Worm (Caenorhabditis elegans) whole organism, L3 larva: ENCODE results near the gene gst-19.

Experiments used
- ZK546.5 ChIP-seq: sonication (generic microtip); optimal IDR thresholded peaks from 2 replicates; lab custom pipeline; 2017; ENCODE audit warnings: missing biosample characterization, missing genetic modification characterization
- ama-1 ChIP-seq: fragments of 150-350 bp; optimal IDR thresholded peaks from 2 replicates; lab custom pipeline; 2018
- ceh-16 ChIP-seq: sonication (generic microtip); optimal IDR thresholded peaks from 2 replicates; lab custom pipeline; 2017; ENCODE audit warnings: missing biosample characterization, missing genetic modification characterization
- ceh-9 ChIP-seq: sonication (generic microtip); optimal IDR thresholded peaks from 2 replicates; lab custom pipeline; 2018; ENCODE audit warnings: missing biosample characterization, missing genetic modification characterization
- egl-27 ChIP-seq: sonication (generic microtip); optimal IDR thresholded peaks from 4 replicates; lab custom pipeline; 2017; ENCODE audit warnings: missing biosample characterization, missing genetic modification reagents, missing genetic modification characterization
- egl-5 ChIP-seq: fragments of 150-350 bp; optimal IDR thresholded peaks from 2 replicates; lab custom pipeline; 2017; ENCODE audit warnings: missing biosample characterization, missing genetic modification reagents, missing genetic modification characterization, inconsistent platforms
- elt-2 ChIP-seq: sonication (generic microtip); optimal IDR thresholded peaks from 2 replicates; lab custom pipeline; 2016; ENCODE audit warnings: missing genetic modification reagents, mild to moderate bottlenecking, missing genetic modification characterization, missing compliant biosample characterization
- elt-3 ChIP-seq, 3 experiments: fragments of 150-350 bp in 1 of 3; sonication (generic microtip) in 2 of 3; optimal IDR thresholded peaks; 2 replicates in 2 of 3; 4 replicates in 1 of 3; lab custom pipeline; 2014 to 2017; ENCODE audit warnings: missing biosample characterization in 3 of 3, missing genetic modification characterization in 3 of 3
- eor-1 ChIP-seq, 2 experiments: fragments of 150-350 bp; optimal IDR thresholded peaks; 2 replicates each; lab custom pipeline; 2014 to 2018; ENCODE audit warnings: missing biosample characterization in 2 of 2, missing genetic modification characterization in 2 of 2
- fkh-2 ChIP-seq: fragments of 150-350 bp; optimal IDR thresholded peaks from 2 replicates; lab custom pipeline; 2014; ENCODE audit warnings: missing biosample characterization, missing genetic modification reagents, missing genetic modification characterization
- fos-1 ChIP-seq: fragments of 150-350 bp; optimal IDR thresholded peaks from 2 replicates; lab custom pipeline; 2014; ENCODE audit warnings: missing biosample characterization, missing genetic modification characterization
- hmg-11 ChIP-seq: sonication (generic microtip); optimal IDR thresholded peaks from 2 replicates; lab custom pipeline; 2016; ENCODE audit warnings: missing genetic modification characterization, missing compliant biosample characterization
- lin-39 ChIP-seq: fragments of 150-350 bp; optimal IDR thresholded peaks from 2 replicates; lab custom pipeline; 2018; ENCODE audit warnings: missing biosample characterization, missing genetic modification reagents, missing genetic modification characterization
- lsy-12 ChIP-seq: sonication (generic microtip); optimal IDR thresholded peaks from 2 replicates; lab custom pipeline; 2016; ENCODE audit warnings: mild to moderate bottlenecking, missing genetic modification characterization, missing compliant biosample characterization
- mml-1 ChIP-seq: fragments of 150-350 bp; sonication (generic microtip); optimal IDR thresholded peaks from 3 replicates; lab custom pipeline; 2014; ENCODE audit warnings: missing biosample characterization, missing genetic modification characterization
- nfya-1 ChIP-seq: sonication (generic microtip); optimal IDR thresholded peaks from 2 replicates; lab custom pipeline; 2017; ENCODE audit warnings: missing genetic modification characterization, mild to moderate bottlenecking, missing compliant biosample characterization, antibody characterized with exemption, moderate library complexity; ENCODE audit not compliant: insufficient read depth
- nhr-11 ChIP-seq: fragments of 150-350 bp; optimal IDR thresholded peaks from 2 replicates; lab custom pipeline; 2014; ENCODE audit warnings: missing biosample characterization, missing genetic modification characterization
- nhr-23 ChIP-seq: fragments of 150-350 bp; optimal IDR thresholded peaks from 2 replicates; lab custom pipeline; 2014; ENCODE audit warnings: missing biosample characterization, missing genetic modification reagents, missing genetic modification characterization
- nhr-237 ChIP-seq: fragments of 150-350 bp; optimal IDR thresholded peaks from 2 replicates; lab custom pipeline; 2014; ENCODE audit warnings: missing biosample characterization, missing genetic modification characterization
- nhr-25 ChIP-seq: sonication (generic microtip); optimal IDR thresholded peaks from 2 replicates; lab custom pipeline; 2017; ENCODE audit warnings: missing biosample characterization, missing genetic modification characterization
- nhr-28 ChIP-seq: fragments of 150-350 bp; optimal IDR thresholded peaks from 2 replicates; lab custom pipeline; 2014; ENCODE audit warnings: missing biosample characterization, missing genetic modification characterization
- nhr-43 ChIP-seq: sonication (generic microtip); optimal IDR thresholded peaks from 2 replicates; lab custom pipeline; 2016; ENCODE audit warnings: mild to moderate bottlenecking, missing genetic modification characterization, missing compliant biosample characterization; ENCODE audit not compliant: poor library complexity, severe bottlenecking
- nhr-77 ChIP-seq: fragments of 150-350 bp; optimal IDR thresholded peaks from 2 replicates; lab custom pipeline; 2014; ENCODE audit warnings: missing biosample characterization, missing genetic modification characterization
- pha-4 ChIP-seq: fragments of 150-350 bp; optimal IDR thresholded peaks from 2 replicates; lab custom pipeline; 2014; ENCODE audit warnings: missing biosample characterization, missing genetic modification reagents, missing genetic modification characterization
- sea-2 ChIP-seq: fragments of 150-350 bp; sonication (generic microtip); optimal IDR thresholded peaks from 4 replicates; lab custom pipeline; 2014; ENCODE audit warnings: missing biosample characterization, missing genetic modification reagents, missing genetic modification characterization
- skn-1 ChIP-seq: fragments of 150-350 bp; optimal IDR thresholded peaks from 2 replicates; lab custom pipeline; 2014; ENCODE audit warnings: missing biosample characterization, missing genetic modification characterization
- tbx-2 ChIP-seq: sonication (generic microtip); optimal IDR thresholded peaks from 2 replicates; lab custom pipeline; 2016; ENCODE audit warnings: mild to moderate bottlenecking, missing genetic modification characterization, missing compliant biosample characterization
- unc-62 ChIP-seq: fragments of 150-350 bp; sonication (generic microtip); optimal IDR thresholded peaks from 4 replicates; lab custom pipeline; 2014; ENCODE audit warnings: missing biosample characterization, missing genetic modification reagents, missing genetic modification characterization
- ztf-11 ChIP-seq: fragments of 150-350 bp; optimal IDR thresholded peaks from 2 replicates; lab custom pipeline; 2014; ENCODE audit warnings: missing biosample characterization, missing genetic modification characterization

Gene gst-19

ce11 chrII:13630690-13631089 is 3.7 kb upstream of the gst-19 start, which contains the start of the genes gst-17 and gst-18:
Gene gst-17, minus strand, starts transcription at chrII:13630790.
Gene gst-18, minus strand, starts transcription at chrII:13630887.
- TF ChIP-seq elt-3 (tag; optimal IDR thresholded peaks at IDR 0.05; lab: Kevin White, UChicago): no peak
- TF ChIP-seq tbx-2 (tag; lab: Kevin White, UChicago): no peak
- TF ChIP-seq lsy-12 (tag; lab: Kevin White, UChicago): no peak
- no peak for TF ChIP-seq egl-5 (tag; lab: Kevin White, UChicago)
- no peak for TF ChIP-seq nhr-237
- no peak for TF ChIP-seq skn-1 (tag; lab: Kevin White, UChicago)
- TF ChIP-seq fos-1 (tag; lab: Kevin White, UChicago): no peak
- TF ChIP-seq elt-2 (tag; lab: Kevin White, UChicago): no peak
- TF ChIP-seq hmg-11 (tag; lab: Kevin White, UChicago): no peak
- no peak for TF ChIP-seq egl-27
- no peak for TF ChIP-seq nhr-11 (tag; lab: Kevin White, UChicago)
- TF ChIP-seq, all 47 proteins: peak for 0

- TF ChIP-seq nhr-23 (tag; lab: Kevin White, UChicago) (no peak), skn-1 (tag; lab: Kevin White, UChicago) (peak; percentile 93)
Observed at ce11 chrII:13624330-13624729, 2.6 kb downstream of the gst-19 start, which contains the start of gene gst-16. Gene gst-16, minus strand, starts transcription at chrII:13624440.

- TF ChIP-seq nhr-43 (tag; lab: Kevin White, UChicago): peak; percentile 51
- peak; percentile 29 for TF ChIP-seq nhr-25 (tag; lab: Kevin White, UChicago)
- TF ChIP-seq ZK546.5 (tag; lab: Kevin White, UChicago): no peak
- TF ChIP-seq nhr-23 (tag; lab: Kevin White, UChicago): peak; percentile 60
Observed at ce11 chrII:13617808-13618207, 9.1 kb downstream of the gst-19 start, which contains the start of gene gst-12. Gene gst-12, minus strand, starts transcription at chrII:13618061.

- no peak for TF ChIP-seq mml-1 (tag; lab: Kevin White, UChicago)
- no peak for TF ChIP-seq ztf-11 (tag; lab: Kevin White, UChicago)
- TF ChIP-seq ZK546.5 (tag; lab: Kevin White, UChicago): no peak
- TF ChIP-seq nhr-77 (tag; lab: Kevin White, UChicago): no peak
- TF ChIP-seq elt-3 (tag; optimal IDR thresholded peaks at IDR 0.05; lab: Kevin White, UChicago): no peak
- TF ChIP-seq nhr-23 (tag; lab: Kevin White, UChicago): no peak
- no peak for TF ChIP-seq nhr-28 (tag; lab: Kevin White, UChicago)
- no peak for TF ChIP-seq nfya-1 (tag; lab: Kevin White, UChicago)
- TF ChIP-seq fkh-2: no peak
- TF ChIP-seq ceh-16 (tag; lab: Kevin White, UChicago): no peak
- TF ChIP-seq egl-5 (tag; lab: Kevin White, UChicago): no peak
- TF ChIP-seq unc-62 (GFP tag; lab: Kevin White, UChicago): no peak
- no peak for TF ChIP-seq eor-1 (tag; optimal IDR thresholded peaks at IDR 0.05; lab: Kevin White, UChicago)
Observed at ce11 chrII:13616000-13616399, 10.9 kb downstream of the gst-19 start, which contains the start of gene gst-14. Gene gst-14, minus strand, starts transcription at chrII:13616100.

- TF ChIP-seq sea-2 (no peak), lin-39 (no peak), ceh-16 (tag; lab: Kevin White, UChicago) (no peak), pha-4 (tag; lab: Kevin White, UChicago) (peak; percentile 72)
Observed at ce11 chrII:13614516-13614915, 12.4 kb downstream of the gst-19 start.

ce11 chrII:13613096-13613495 is 13.8 kb downstream of the gst-19 start, which contains the start of gene gst-15:
Gene gst-15, minus strand, starts transcription at chrII:13613196.
- TF ChIP-seq fos-1 (tag; lab: Kevin White, UChicago) (no peak), egl-5 (tag; lab: Kevin White, UChicago) (no peak), fkh-2 (no peak), unc-62 (GFP tag; lab: Kevin White, UChicago) (no peak), ceh-9 (tag; lab: Kevin White, UChicago) (no peak)

ce11 chrII:13611186-13611585 is 15.8 kb downstream of the gst-19 start, which contains the start of gene gst-24:
Gene gst-24, minus strand, starts transcription at chrII:13611366.
- TF ChIP-seq ama-1 (lab: Kevin White, UChicago) (no peak), pha-4 (tag; lab: Kevin White, UChicago) (peak; percentile 42)
